Fruit fly (Drosophila melanogaster): ENCODE measurements around the gene jvl.
A peak's percentile ranks its signal among the peaks of the same experiment; 100 is the strongest.

jvl gene

dm6 chr3R:14723671-14724500 lies 17.5 kb upstream of the jvl start, which contains the start of gene kibra (continued):
- TF ChIP-seq dati (GFP tag; IDR thresholded peaks at IDR 0.05) (no peak), HLHmδ (GFP tag; optimal IDR thresholded peaks at IDR 0.05) (peak; percentile 57), wdn (GFP tag; IDR thresholded peaks at IDR 0.05) (no peak), CG6854 (GFP tag; optimal IDR thresholded peaks at IDR 0.05) (no peak), D (optimal IDR thresholded peaks at IDR 0.05) (no peak), D (GFP tag; optimal IDR thresholded peaks at IDR 0.05) (peak; percentile 48), NfI (GFP tag; optimal IDR thresholded peaks at IDR 0.05) (peak; percentile 53), az2 (GFP tag; optimal IDR thresholded peaks at IDR 0.05) (peak; percentile 60), CG17328 (GFP tag; IDR thresholded peaks at IDR 0.05) (no peak), CG31441 (GFP tag; IDR thresholded peaks at IDR 0.05) (no peak), Dek (tag; optimal IDR thresholded peaks at IDR 0.05) (peak; percentile 46), CG8765 (GFP tag; IDR thresholded peaks at IDR 0.05) (no peak), sqz (GFP tag; optimal IDR thresholded peaks at IDR 0.05) (peak; percentile 48), trh (GFP tag; optimal IDR thresholded peaks at IDR 0.05) (peak; percentile 30), sc (optimal IDR thresholded peaks at IDR 0.05) (no peak), sc (GFP tag; optimal IDR thresholded peaks at IDR 0.05) (no peak), CG15011 (GFP tag; optimal IDR thresholded peaks at IDR 0.05) (no peak), HLH54F (GFP tag; optimal IDR thresholded peaks at IDR 0.05) (peak; percentile 78), Jarid2 (GFP tag; optimal IDR thresholded peaks at IDR 0.05) (peak; percentile 98), CHES-1-like (GFP tag; optimal IDR thresholded peaks at IDR 0.05) (peak; percentile 79), CG7357 (GFP tag; IDR thresholded peaks at IDR 0.05) (peak; percentile 98), Xrp1 (GFP tag; IDR thresholded peaks at IDR 0.05) (no peak), corto (GFP tag; optimal IDR thresholded peaks at IDR 0.05) (no peak), CG1529 (GFP tag; optimal IDR thresholded peaks at IDR 0.05) (peak; percentile 35), sens-2 (GFP tag; IDR thresholded peaks at IDR 0.05) (no peak), knrl (GFP tag; IDR thresholded peaks at IDR 0.05; ENCODE audit: partially characterized antibody) (no peak), Stat92E (GFP tag; optimal IDR thresholded peaks at IDR 0.05) (peak in 2 of 3 experiments; percentile 33 to 80), Eip74EF (GFP tag; optimal IDR thresholded peaks at IDR 0.05) (peak; percentile 60 to 71), schlank (tag; optimal IDR thresholded peaks at IDR 0.05) (no peak), wek (GFP tag; optimal IDR thresholded peaks at IDR 0.05) (peak; percentile 43), CG3065 (GFP tag; optimal IDR thresholded peaks at IDR 0.05) (peak; percentile 20), Lhr (GFP tag; optimal IDR thresholded peaks at IDR 0.05) (peak; percentile 92), CG10431 (GFP tag; optimal IDR thresholded peaks at IDR 0.05) (peak; percentile 37), ro (GFP tag; IDR thresholded peaks at IDR 0.05) (no peak), CG14965 (GFP tag; optimal IDR thresholded peaks at IDR 0.05; ENCODE audit: borderline replicate concordance) (peak; percentile 43), CG14441 (GFP tag; IDR thresholded peaks at IDR 0.05) (no peak), gfzf (GFP tag; optimal IDR thresholded peaks at IDR 0.05) (peak; percentile 45), emc (GFP tag; optimal IDR thresholded peaks at IDR 0.05) (peak; percentile 67), NC2α (GFP tag; optimal IDR thresholded peaks at IDR 0.05) (no peak), Nf-YA (GFP tag; IDR thresholded peaks at IDR 0.05) (no peak), CG12071 (GFP tag; optimal IDR thresholded peaks at IDR 0.05) (peak; percentile 17), Sox100B (GFP tag; optimal IDR thresholded peaks at IDR 0.05) (peak; percentile 9), Mes4 (GFP tag; optimal IDR thresholded peaks at IDR 0.05) (peak; percentile 13), CG13775 (GFP tag; optimal IDR thresholded peaks at IDR 0.05) (peak; percentile 57), Poxn (GFP tag; IDR thresholded peaks at IDR 0.05) (no peak), Usf (GFP tag; optimal IDR thresholded peaks at IDR 0.05) (no peak), gcm (GFP tag; optimal IDR thresholded peaks at IDR 0.05) (peak; percentile 58), CG17385 (GFP tag; optimal IDR thresholded peaks at IDR 0.05) (peak; percentile 82), Dad (GFP tag; optimal IDR thresholded peaks at IDR 0.05) (peak; percentile 81), Tbp (GFP tag; optimal IDR thresholded peaks at IDR 0.05) (no peak)

Measured in whole organism, embryonic.